Worm (Caenorhabditis elegans) whole organism, young adult: Measurements from ENCODE around the gene Y48C3A.12.

Experiments used
- C17E4.6 ChIP-seq: fragments of 200-800 bp; sonication (Bioruptor generic); IDR thresholded peaks from 2 replicates; pipeline ENCODE4 v1.3.6; 2022; ENCODE audit warnings: missing genetic modification reagents, missing genetic modification characterization, missing compliant biosample characterization
- D2030.7 ChIP-seq: fragments of 200-800 bp; sonication (Bioruptor generic); IDR thresholded peaks from 2 replicates; pipeline ENCODE4 v1.3.6; 2022; ENCODE audit warnings: missing genetic modification reagents, missing genetic modification characterization, missing compliant biosample characterization
- F23B12.7 ChIP-seq: sonication (generic microtip); optimal IDR thresholded peaks from 2 replicates; lab custom pipeline; 2017; ENCODE audit warnings: missing genetic modification characterization, mild to moderate bottlenecking, missing compliant biosample characterization, antibody characterized with exemption, moderate library complexity; ENCODE audit not compliant: insufficient read depth
- F55B11.4 ChIP-seq: sonication (generic microtip); optimal IDR thresholded peaks from 2 replicates; lab custom pipeline; 2016; ENCODE audit warnings: missing compliant biosample characterization, missing genetic modification characterization, borderline replicate concordance; ENCODE audit not compliant: insufficient read depth
- K12H6.12 ChIP-seq: fragments of 200-800 bp; sonication (Bioruptor generic); optimal IDR thresholded peaks from 2 replicates; lab custom pipeline; 2018; ENCODE audit warnings: mild to moderate bottlenecking, missing genetic modification characterization, missing compliant biosample characterization
- Y53G8AR.9 ChIP-seq: fragments of 200-800 bp; sonication (Bioruptor generic); conservative IDR thresholded peaks from 2 replicates; pipeline ENCODE4 v1.3.6; 2022; ENCODE audit warnings: missing genetic modification reagents, missing genetic modification characterization, missing compliant biosample characterization
- akir-1 ChIP-seq: fragments of 200-800 bp; sonication (Bioruptor generic); optimal IDR thresholded peaks from 2 replicates; lab custom pipeline; 2018; ENCODE audit warnings: mild to moderate bottlenecking, missing genetic modification characterization, moderate library complexity, missing compliant biosample characterization
- athp-1 ChIP-seq: sonication (generic microtip); optimal IDR thresholded peaks from 2 replicates; lab custom pipeline; 2017; ENCODE audit warnings: mild to moderate bottlenecking, missing genetic modification characterization, missing compliant biosample characterization
- ceh-100 ChIP-seq: fragments of 200-800 bp; sonication (Bioruptor generic); IDR thresholded peaks from 2 replicates; pipeline ENCODE4 v1.3.6; 2022; ENCODE audit warnings: missing genetic modification reagents, missing genetic modification characterization, missing compliant biosample characterization
- ceh-40 ChIP-seq: fragments of 200-800 bp; sonication (Bioruptor generic); IDR thresholded peaks from 2 replicates; pipeline ENCODE4 v1.3.6; 2022; ENCODE audit warnings: missing genetic modification characterization, missing compliant biosample characterization
- ceh-58 ChIP-seq: fragments of 200-800 bp; sonication (Bioruptor generic); IDR thresholded peaks from 2 replicates; pipeline ENCODE4 v1.3.6; 2022; ENCODE audit warnings: missing genetic modification characterization, missing compliant biosample characterization
- dox-1 ChIP-seq: fragments of 200-800 bp; sonication (Bioruptor generic); IDR thresholded peaks from 2 replicates; pipeline ENCODE4 v1.3.6; 2022; ENCODE audit warnings: missing genetic modification reagents, missing genetic modification characterization, missing compliant biosample characterization
- dpl-1 ChIP-seq: fragments of 150-350 bp; optimal IDR thresholded peaks from 2 replicates; lab custom pipeline; 2014; ENCODE audit warnings: missing biosample characterization, missing genetic modification reagents, missing genetic modification characterization
- efl-1 ChIP-seq: fragments of 150-350 bp; optimal IDR thresholded peaks from 2 replicates; lab custom pipeline; 2014; ENCODE audit warnings: missing biosample characterization, missing genetic modification reagents, missing genetic modification characterization
- egl-44 ChIP-seq: fragments of 200-800 bp; sonication (Bioruptor generic); IDR thresholded peaks from 2 replicates; pipeline ENCODE4 v1.3.6; 2022; ENCODE audit warnings: missing genetic modification reagents, missing genetic modification characterization, missing compliant biosample characterization
- egrh-3 ChIP-seq: fragments of 200-800 bp; sonication (Bioruptor generic); IDR thresholded peaks from 2 replicates; pipeline ENCODE4 v1.3.6; 2022; ENCODE audit warnings: missing genetic modification reagents, missing genetic modification characterization, missing compliant biosample characterization
- hmg-1.2 ChIP-seq: fragments of 200-800 bp; sonication (Bioruptor generic); IDR thresholded peaks from 2 replicates; pipeline ENCODE4 v1.3.6; 2022; ENCODE audit warnings: missing genetic modification reagents, missing genetic modification characterization, missing compliant biosample characterization
- lin-35 ChIP-seq, 3 experiments: fragments of 150-350 bp in 2 of 3; sonication (generic microtip) in 1 of 3; optimal IDR thresholded peaks; 2 replicates each; lab custom pipeline; 2014 to 2018; ENCODE audit warnings: missing biosample characterization in 3 of 3, missing genetic modification characterization in 3 of 3, missing genetic modification reagents in 3 of 3
- lin-40 ChIP-seq: sonication (generic microtip); optimal IDR thresholded peaks from 2 replicates; lab custom pipeline; 2016; ENCODE audit warnings: missing genetic modification characterization, mild to moderate bottlenecking, missing compliant biosample characterization, missing genotype, missing genetic modification reagents
- lin-54 ChIP-seq: fragments of 200-800 bp; sonication (Bioruptor generic); optimal IDR thresholded peaks from 2 replicates; lab custom pipeline; 2018; ENCODE audit warnings: mild to moderate bottlenecking, missing genetic modification characterization, missing compliant biosample characterization
- lsl-1 ChIP-seq: fragments of 200-800 bp; sonication (Bioruptor generic); optimal IDR thresholded peaks from 2 replicates; lab custom pipeline; 2018; ENCODE audit warnings: mild to moderate bottlenecking, missing genetic modification characterization, moderate library complexity, missing compliant biosample characterization
- lsy-27 ChIP-seq: sonication (generic microtip); optimal IDR thresholded peaks from 2 replicates; lab custom pipeline; 2017; ENCODE audit warnings: missing genetic modification characterization, mild to moderate bottlenecking, missing compliant biosample characterization, antibody characterized with exemption, missing genotype, borderline replicate concordance; ENCODE audit not compliant: insufficient read depth
- madf-6 ChIP-seq: fragments of 200-800 bp; sonication (Bioruptor generic); IDR thresholded peaks from 2 replicates; pipeline ENCODE4 v1.3.6; 2022; ENCODE audit warnings: missing genetic modification reagents, missing genetic modification characterization, missing compliant biosample characterization
- nhr-120 ChIP-seq: fragments of 200-800 bp; sonication (Bioruptor generic); IDR thresholded peaks from 2 replicates; pipeline ENCODE4 v1.3.6; 2022; ENCODE audit warnings: missing genetic modification characterization, missing compliant biosample characterization
- nhr-27 ChIP-seq: fragments of 200-800 bp; sonication (Bioruptor generic); optimal IDR thresholded peaks from 2 replicates; lab custom pipeline; 2018; ENCODE audit warnings: mild to moderate bottlenecking, missing genetic modification characterization, moderate library complexity, missing compliant biosample characterization
- nhr-90 ChIP-seq: sonication (generic microtip); optimal IDR thresholded peaks from 2 replicates; lab custom pipeline; 2016; ENCODE audit warnings: missing genotype, mild to moderate bottlenecking, missing genetic modification characterization, missing compliant biosample characterization
- repo-1 ChIP-seq: sonication (generic microtip); optimal IDR thresholded peaks from 2 replicates; lab custom pipeline; 2017; ENCODE audit warnings: mild to moderate bottlenecking, missing genetic modification characterization, missing compliant biosample characterization
- snpc-1.1 ChIP-seq: sonication (generic microtip); optimal IDR thresholded peaks from 2 replicates; lab custom pipeline; 2017; ENCODE audit warnings: missing genetic modification characterization, mild to moderate bottlenecking, missing compliant biosample characterization, antibody characterized with exemption, moderate library complexity, missing genotype, missing genetic modification reagents; ENCODE audit not compliant: insufficient read depth
- snpc-1.3 ChIP-seq: sonication (generic microtip); optimal IDR thresholded peaks from 2 replicates; lab custom pipeline; 2017; ENCODE audit warnings: missing genetic modification characterization, mild to moderate bottlenecking, missing compliant biosample characterization, antibody characterized with exemption, moderate library complexity, missing genotype, missing genetic modification reagents; ENCODE audit not compliant: insufficient read depth
- snpc-3.4 ChIP-seq: sonication (generic microtip); optimal IDR thresholded peaks from 2 replicates; lab custom pipeline; 2017; ENCODE audit warnings: missing genetic modification characterization, mild to moderate bottlenecking, missing compliant biosample characterization, antibody characterized with exemption, moderate library complexity, missing genotype, missing genetic modification reagents
- snpc-4 ChIP-seq, 5 experiments: fragments of 150-350 bp in 1 of 5; sonication (generic microtip) in 4 of 5; optimal IDR thresholded peaks; 2 replicates each; lab custom pipeline; 2014 to 2018; ENCODE audit warnings: missing genetic modification characterization in 5 of 5, missing biosample characterization in 3 of 5, antibody characterized with exemption in 2 of 5, mild to moderate bottlenecking in 2 of 5, missing compliant biosample characterization in 2 of 5, missing genotype in 2 of 5, moderate library complexity in 2 of 5, missing genetic modification reagents in 1 of 5
- xnd-1 ChIP-seq: sonication (generic microtip); optimal IDR thresholded peaks from 2 replicates; lab custom pipeline; 2016; ENCODE audit warnings: missing genotype, missing genetic modification reagents, missing genetic modification characterization, missing compliant biosample characterization
- zfh-2 ChIP-seq: fragments of 200-800 bp; sonication (Bioruptor generic); conservative IDR thresholded peaks from 2 replicates; pipeline ENCODE4 v1.3.6; 2022; ENCODE audit warnings: missing genetic modification reagents, missing genetic modification characterization, missing compliant biosample characterization
- zim-3 ChIP-seq: sonication (generic microtip); optimal IDR thresholded peaks from 2 replicates; lab custom pipeline; 2017; ENCODE audit warnings: mild to moderate bottlenecking, missing genetic modification characterization, moderate library complexity, missing compliant biosample characterization
- ztf-25 ChIP-seq: fragments of 200-800 bp; sonication (Bioruptor generic); IDR thresholded peaks from 2 replicates; pipeline ENCODE4 v1.3.6; 2022; ENCODE audit warnings: missing genetic modification reagents, missing genetic modification characterization, missing compliant biosample characterization
- ztf-3 ChIP-seq: fragments of 200-800 bp; sonication (Bioruptor generic); optimal IDR thresholded peaks from 2 replicates; lab custom pipeline; 2018; ENCODE audit warnings: mild to moderate bottlenecking, missing genetic modification characterization, missing compliant biosample characterization

Y48C3A.12 gene

ce11 chrII:13369231-13369630 is 7.0 kb upstream of the Y48C3A.12 start, which contains the start of gene Y48C3A.20:
Gene Y48C3A.20 (plus strand): TSS chrII:13369607.
- TF ChIP-seq lsy-27 (tag; lab: Kevin White, UChicago) (no peak), C17E4.6 (no peak), repo-1 (tag; lab: Kevin White, UChicago) (no peak), snpc-1.1 (tag; lab: Kevin White, UChicago) (peak; percentile 14), ztf-25 (GFP tag; lab: Robert Waterston, UW) (no peak), ceh-40 (GFP tag; lab: Robert Waterston, UW) (no peak), dox-1 (GFP tag; lab: Robert Waterston, UW) (no peak), lin-40 (tag; lab: Kevin White, UChicago) (peak; percentile 53), lin-35 (GFP tag; optimal IDR thresholded peaks at IDR 0.05; lab: Kevin White, UChicago) (peak in 2 of 3 experiments; percentile 7 to 62), snpc-4 (GFP tag; optimal IDR thresholded peaks at IDR 0.05; lab: Kevin White, UChicago) (no peak), snpc-4 (tag; optimal IDR thresholded peaks at IDR 0.05; lab: Kevin White, UChicago) (peak in 1 of 4 experiments; percentile 74), ztf-3 (GFP tag; lab: Kevin White, UChicago) (no peak), xnd-1 (peak; percentile 43), madf-6 (GFP tag; lab: Robert Waterston, UW) (peak; percentile 87), ceh-100 (GFP tag; lab: Robert Waterston, UW) (peak; percentile 42; the same call in 1 of the 2 replicates), F55B11.4 (tag; lab: Kevin White, UChicago) (no peak), efl-1 (GFP tag; lab: Kevin White, UChicago) (peak; percentile 34), lin-54 (GFP tag; lab: Kevin White, UChicago) (peak; percentile 83), F23B12.7 (tag; lab: Kevin White, UChicago) (peak; percentile 51), D2030.7 (peak; percentile 62; the same call in 1 of the 2 replicates), nhr-90 (tag; lab: Kevin White, UChicago) (no peak), snpc-1.3 (tag; lab: Kevin White, UChicago) (peak; percentile 48), K12H6.12 (tag; lab: Kevin White, UChicago) (peak; percentile 13), snpc-3.4 (tag; lab: Kevin White, UChicago) (peak; percentile 67), egl-44 (GFP tag; lab: Robert Waterston, UW) (no peak), lsl-1 (GFP tag; lab: Kevin White, UChicago) (peak; percentile 63), Y53G8AR.9 (GFP tag; lab: Robert Waterston, UW) (no peak), zim-3 (tag; lab: Kevin White, UChicago) (no peak), nhr-27 (no peak), hmg-1.2 (GFP tag; lab: Robert Waterston, UW) (peak; percentile 100), athp-1 (no peak), dpl-1 (GFP tag; lab: Kevin White, UChicago) (peak; percentile 27), ceh-58 (GFP tag; lab: Robert Waterston, UW) (no peak), akir-1 (GFP tag; lab: Kevin White, UChicago) (no peak)

ce11 chrII:13383061-13383460 is 6.8 kb downstream of the Y48C3A.12 start:
- TF ChIP-seq zfh-2 (peak; percentile 64), egrh-3 (GFP tag; lab: Robert Waterston, UW) (peak; percentile 43; the same call in 1 of the 2 replicates), nhr-120 (no peak)
